Worm (Caenorhabditis elegans): ENCODE results near the gene R144.6.

DNA sequence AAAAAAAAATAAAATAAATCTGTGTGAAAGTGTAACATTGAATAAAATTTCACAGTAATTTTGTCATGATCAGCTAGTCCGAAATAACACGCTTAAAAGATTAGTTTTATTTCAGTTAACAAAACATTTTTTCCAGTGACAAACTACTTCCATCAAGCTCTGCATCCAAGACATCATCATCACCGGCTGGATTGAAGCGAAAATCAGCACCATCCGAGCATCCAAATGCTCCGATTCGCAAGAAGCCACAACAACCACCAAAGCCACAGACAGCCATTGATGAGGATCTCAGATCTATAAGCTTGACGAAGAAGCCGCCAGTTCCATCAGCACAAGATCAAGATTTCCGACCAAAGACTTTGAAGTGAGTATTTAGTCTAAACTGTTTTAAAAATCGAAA is 22.7 kb upstream of the R144.6 start:
- TF ChIP-seq ama-1 (optimal IDR thresholded peaks at IDR 0.05), result no peak
- no peak for TF ChIP-seq ama-1 (GFP tag; optimal IDR thresholded peaks at IDR 0.05)
- TF ChIP-seq nhr-90 (tag; optimal IDR thresholded peaks at IDR 0.05), result no peak
- no peak for TF ChIP-seq attf-5 (GFP tag; optimal IDR thresholded peaks at IDR 0.05)
- TF ChIP-seq B0035.1 (tag; optimal IDR thresholded peaks at IDR 0.05), result no peak
- no peak for TF ChIP-seq F49E8.2 (tag; optimal IDR thresholded peaks at IDR 0.05; ENCODE audit: insufficient read depth)
